Worm (Caenorhabditis elegans): Measurements from ENCODE around the gene srz-19.

DNA sequence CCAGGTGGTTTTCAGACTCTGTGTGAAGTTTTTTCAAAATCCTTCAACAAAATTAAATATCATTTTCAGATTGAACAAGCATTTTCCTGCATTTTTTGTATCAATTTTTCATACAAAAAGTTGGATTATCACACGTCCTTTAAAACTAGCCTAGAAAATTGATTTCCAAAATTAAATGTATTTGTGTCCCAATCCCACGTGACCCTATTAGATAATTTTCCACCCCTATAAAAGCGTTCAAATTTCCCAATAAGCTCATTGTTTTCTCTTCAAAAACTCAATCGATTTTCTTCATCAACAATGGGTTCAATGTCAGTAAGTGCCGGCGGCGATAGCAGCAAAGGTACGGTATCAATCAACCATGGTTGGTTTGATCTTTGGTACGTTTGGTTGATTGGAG, 5.1 kb upstream of the srz-19 start, which contains the start of gene F56D6.19:
- no peak for TF ChIP-seq nhr-28 (tag; optimal IDR thresholded peaks at IDR 0.05)
- no peak for TF ChIP-seq nhr-237 (tag; optimal IDR thresholded peaks at IDR 0.05)
- TF ChIP-seq unc-120 (tag; optimal IDR thresholded peaks at IDR 0.05; ENCODE audit: poor library complexity, severe bottlenecking) = no peak
- TF ChIP-seq sptf-1 (tag; optimal IDR thresholded peaks at IDR 0.05) = no peak
- no peak for TF ChIP-seq sem-2 (GFP tag; optimal IDR thresholded peaks at IDR 0.05)
- TF ChIP-seq pha-4 (tag; optimal IDR thresholded peaks at IDR 0.05) = no peak
- no peak for TF ChIP-seq lin-13 (tag; optimal IDR thresholded peaks at IDR 0.05)
- no peak for TF ChIP-seq nhr-76 (tag; optimal IDR thresholded peaks at IDR 0.05)
- no peak for TF ChIP-seq snpc-4 (tag; optimal IDR thresholded peaks at IDR 0.05)
- TF ChIP-seq lin-32 (GFP tag; optimal IDR thresholded peaks at IDR 0.05) = no peak
- no peak for TF ChIP-seq nhr-12 (tag; optimal IDR thresholded peaks at IDR 0.05)
- TF ChIP-seq ceh-83 (GFP tag; optimal IDR thresholded peaks at IDR 0.05) = no peak
- no peak for TF ChIP-seq ces-1 (GFP tag; optimal IDR thresholded peaks at IDR 0.05)
